Fruit fly (Drosophila melanogaster) whole organism, adult: ENCODE data around the gene CG6414.

Experiments
- CG12768 ChIP-seq: fragments of 200-800 bp; sonication (Bioruptor generic); optimal IDR thresholded peaks from 2 replicates; lab custom pipeline; 2017; ENCODE audit warnings: missing biosample characterization, missing genetic modification characterization, mild to moderate bottlenecking, moderate library complexity, missing genetic modification reagents
- CG14711 ChIP-seq: fragments of 200-800 bp; sonication (Bioruptor generic); optimal IDR thresholded peaks from 2 replicates; lab custom pipeline; 2018; ENCODE audit warnings: missing biosample characterization, mild to moderate bottlenecking, missing genetic modification characterization, moderate library complexity
- CG1620 ChIP-seq: fragments of 200-800 bp; sonication (Bioruptor generic); optimal IDR thresholded peaks from 2 replicates; lab custom pipeline; 2016; ENCODE audit warnings: missing biosample characterization, missing genetic modification characterization
- CG33017 ChIP-seq: fragments of 200-800 bp; sonication (Bioruptor generic); optimal IDR thresholded peaks from 2 replicates; lab custom pipeline; 2018; ENCODE audit warnings: missing biosample characterization, mild to moderate bottlenecking, missing genetic modification characterization, moderate library complexity
- CG7045 ChIP-seq: fragments of 200-800 bp; sonication (Bioruptor generic); optimal IDR thresholded peaks from 2 replicates; lab custom pipeline; 2017; ENCODE audit warnings: missing biosample characterization, mild to moderate bottlenecking, missing genetic modification characterization
- CG7101 ChIP-seq: fragments of 200-800 bp; sonication (Bioruptor generic); optimal IDR thresholded peaks from 2 replicates; lab custom pipeline; 2018; ENCODE audit warnings: missing biosample characterization, mild to moderate bottlenecking, missing genetic modification characterization, moderate library complexity
- Clk ChIP-seq: fragments of 200-800 bp; sonication (Bioruptor generic); optimal IDR thresholded peaks from 2 replicates; lab custom pipeline; 2017; ENCODE audit warnings: missing biosample characterization, missing genetic modification characterization
- Hr96 ChIP-seq: fragments of 200-800 bp; sonication (Bioruptor generic); optimal IDR thresholded peaks from 2 replicates; lab custom pipeline; 2016; ENCODE audit warnings: missing biosample characterization, missing genetic modification characterization
- bab1 ChIP-seq: fragments of 200-800 bp; sonication (Bioruptor generic); optimal IDR thresholded peaks from 3 replicates; lab custom pipeline; 2019; ENCODE audit warnings: missing biosample characterization, mild to moderate bottlenecking, missing genetic modification characterization, moderate library complexity
- kay ChIP-seq: fragments of 200-800 bp; sonication (Bioruptor generic); peaks from one replicate; lab custom pipeline; 2016; ENCODE audit warnings: missing biosample characterization, missing genetic modification characterization, borderline replicate concordance
- ovo ChIP-seq: fragments of 200-800 bp; sonication (Bioruptor generic); optimal IDR thresholded peaks from 2 replicates; lab custom pipeline; 2016; ENCODE audit warnings: missing biosample characterization, missing genetic modification characterization
- pad ChIP-seq: fragments of 200-800 bp; sonication (Bioruptor generic); optimal IDR thresholded peaks from 3 replicates; lab custom pipeline; 2017; ENCODE audit warnings: missing biosample characterization, missing genetic modification characterization, mild to moderate bottlenecking, moderate library complexity, missing genetic modification reagents
- tj ChIP-seq: fragments of 200-800 bp; sonication (Bioruptor generic); optimal IDR thresholded peaks from 3 replicates; lab custom pipeline; 2017; ENCODE audit warnings: missing biosample characterization, mild to moderate bottlenecking, missing genetic modification characterization, moderate library complexity
- toe ChIP-seq: fragments of 200-800 bp; sonication (Bioruptor generic); optimal IDR thresholded peaks from 2 replicates; lab custom pipeline; 2016; ENCODE audit warnings: missing biosample characterization, missing genetic modification characterization

- TF ChIP-seq CG33017, result no peak
- no peak for TF ChIP-seq tj (GFP tag; lab: Kevin White, UChicago)
- no peak for TF ChIP-seq CG7101 (tag; lab: Kevin White, UChicago)
- no peak for TF ChIP-seq kay
- no peak for TF ChIP-seq Clk (GFP tag; lab: Kevin White, UChicago)
- no peak for TF ChIP-seq CG14711 (tag; lab: Kevin White, UChicago)
- no peak for TF ChIP-seq ovo (GFP tag; lab: Kevin White, UChicago)
- TF ChIP-seq pad (GFP tag; lab: Kevin White, UChicago), result no peak
- TF ChIP-seq bab1, result no peak
- TF ChIP-seq CG1620, result no peak
- no peak for TF ChIP-seq Hr96 (GFP tag; lab: Kevin White, UChicago)
- TF ChIP-seq CG7045, result no peak
- TF ChIP-seq CG12768 (GFP tag; lab: Kevin White, UChicago), result no peak
- no peak for TF ChIP-seq toe (GFP tag; lab: Kevin White, UChicago)
These were observed at the start of gene CG6414 for dm6 chrX:3971250-3971649.
